Worm (Caenorhabditis elegans) whole organism, L3 larva: Measurements from ENCODE around the gene C50F4.16.

Source experiments
- R02D3.7 ChIP-seq: fragments of 150-350 bp; optimal IDR thresholded peaks from 2 replicates; lab custom pipeline; 2014; ENCODE audit warnings: missing biosample characterization, missing genetic modification characterization
- aly-2 ChIP-seq: fragments of 150-350 bp; optimal IDR thresholded peaks from 2 replicates; lab custom pipeline; 2014; ENCODE audit warnings: missing biosample characterization, missing genetic modification characterization
- ama-1 ChIP-seq: fragments of 150-350 bp; optimal IDR thresholded peaks from 2 replicates; lab custom pipeline; 2018
- ceh-16 ChIP-seq: sonication (generic microtip); optimal IDR thresholded peaks from 2 replicates; lab custom pipeline; 2017; ENCODE audit warnings: missing biosample characterization, missing genetic modification characterization
- ceh-28 ChIP-seq: fragments of 150-350 bp; optimal IDR thresholded peaks from 2 replicates; lab custom pipeline; 2014; ENCODE audit warnings: missing biosample characterization, missing genetic modification reagents, missing genetic modification characterization
- ceh-82 ChIP-seq: fragments of 150-350 bp; optimal IDR thresholded peaks from 2 replicates; lab custom pipeline; 2014; ENCODE audit warnings: missing biosample characterization, missing genetic modification characterization
- ceh-9 ChIP-seq: sonication (generic microtip); optimal IDR thresholded peaks from 2 replicates; lab custom pipeline; 2018; ENCODE audit warnings: missing biosample characterization, missing genetic modification characterization
- daf-12 ChIP-seq: fragments of 150-350 bp; optimal IDR thresholded peaks from 2 replicates; lab custom pipeline; 2014; ENCODE audit warnings: missing biosample characterization, missing genetic modification reagents, missing genetic modification characterization
- egl-27 ChIP-seq: sonication (generic microtip); optimal IDR thresholded peaks from 4 replicates; lab custom pipeline; 2017; ENCODE audit warnings: missing biosample characterization, missing genetic modification reagents, missing genetic modification characterization
- egl-5 ChIP-seq: fragments of 150-350 bp; optimal IDR thresholded peaks from 2 replicates; lab custom pipeline; 2017; ENCODE audit warnings: missing biosample characterization, missing genetic modification reagents, missing genetic modification characterization, inconsistent platforms
- elt-1 ChIP-seq: fragments of 150-350 bp; optimal IDR thresholded peaks from 2 replicates; lab custom pipeline; 2014; ENCODE audit warnings: missing biosample characterization, missing genetic modification characterization
- elt-2 ChIP-seq: sonication (generic microtip); optimal IDR thresholded peaks from 2 replicates; lab custom pipeline; 2016; ENCODE audit warnings: missing genetic modification reagents, mild to moderate bottlenecking, missing genetic modification characterization, missing compliant biosample characterization
- elt-3 ChIP-seq, 3 experiments: fragments of 150-350 bp in 1 of 3; sonication (generic microtip) in 2 of 3; optimal IDR thresholded peaks; 2 replicates in 2 of 3; 4 replicates in 1 of 3; lab custom pipeline; 2014 to 2017; ENCODE audit warnings: missing biosample characterization in 3 of 3, missing genetic modification characterization in 3 of 3
- eor-1 ChIP-seq, 2 experiments: fragments of 150-350 bp; optimal IDR thresholded peaks; 2 replicates each; lab custom pipeline; 2014 to 2018; ENCODE audit warnings: missing biosample characterization in 2 of 2, missing genetic modification characterization in 2 of 2
- fkh-10 ChIP-seq: sonication (generic microtip); optimal IDR thresholded peaks from 2 replicates; lab custom pipeline; 2017; ENCODE audit warnings: missing biosample characterization, missing genetic modification reagents, missing genetic modification characterization
- fkh-2 ChIP-seq: fragments of 150-350 bp; optimal IDR thresholded peaks from 2 replicates; lab custom pipeline; 2014; ENCODE audit warnings: missing biosample characterization, missing genetic modification reagents, missing genetic modification characterization
- fos-1 ChIP-seq: fragments of 150-350 bp; optimal IDR thresholded peaks from 2 replicates; lab custom pipeline; 2014; ENCODE audit warnings: missing biosample characterization, missing genetic modification characterization
- hmg-11 ChIP-seq: sonication (generic microtip); optimal IDR thresholded peaks from 2 replicates; lab custom pipeline; 2016; ENCODE audit warnings: missing genetic modification characterization, missing compliant biosample characterization
- jun-1 ChIP-seq: fragments of 150-350 bp; optimal IDR thresholded peaks from 2 replicates; lab custom pipeline; 2014; ENCODE audit warnings: missing biosample characterization, missing genetic modification reagents, missing genetic modification characterization
- lin-15B ChIP-seq: fragments of 150-350 bp; optimal IDR thresholded peaks from 2 replicates; lab custom pipeline; 2014; ENCODE audit warnings: missing biosample characterization, missing genetic modification characterization
- lin-39 ChIP-seq: fragments of 150-350 bp; optimal IDR thresholded peaks from 2 replicates; lab custom pipeline; 2018; ENCODE audit warnings: missing biosample characterization, missing genetic modification reagents, missing genetic modification characterization
- lsy-12 ChIP-seq: sonication (generic microtip); optimal IDR thresholded peaks from 2 replicates; lab custom pipeline; 2016; ENCODE audit warnings: mild to moderate bottlenecking, missing genetic modification characterization, missing compliant biosample characterization
- mdl-1 ChIP-seq: fragments of 150-350 bp; optimal IDR thresholded peaks from 2 replicates; lab custom pipeline; 2014; ENCODE audit warnings: missing biosample characterization, missing genetic modification characterization
- mml-1 ChIP-seq: fragments of 150-350 bp; sonication (generic microtip); optimal IDR thresholded peaks from 3 replicates; lab custom pipeline; 2014; ENCODE audit warnings: missing biosample characterization, missing genetic modification characterization
- nfya-1 ChIP-seq: sonication (generic microtip); optimal IDR thresholded peaks from 2 replicates; lab custom pipeline; 2017; ENCODE audit warnings: missing genetic modification characterization, mild to moderate bottlenecking, missing compliant biosample characterization, antibody characterized with exemption, moderate library complexity; ENCODE audit not compliant: insufficient read depth
- nhr-11 ChIP-seq: fragments of 150-350 bp; optimal IDR thresholded peaks from 2 replicates; lab custom pipeline; 2014; ENCODE audit warnings: missing biosample characterization, missing genetic modification characterization
- nhr-12 ChIP-seq: fragments of 150-350 bp; optimal IDR thresholded peaks from 2 replicates; lab custom pipeline; 2014; ENCODE audit warnings: missing biosample characterization, missing genetic modification characterization
- nhr-23 ChIP-seq: fragments of 150-350 bp; optimal IDR thresholded peaks from 2 replicates; lab custom pipeline; 2014; ENCODE audit warnings: missing biosample characterization, missing genetic modification reagents, missing genetic modification characterization
- nhr-237 ChIP-seq: fragments of 150-350 bp; optimal IDR thresholded peaks from 2 replicates; lab custom pipeline; 2014; ENCODE audit warnings: missing biosample characterization, missing genetic modification characterization
- nhr-25 ChIP-seq: sonication (generic microtip); optimal IDR thresholded peaks from 2 replicates; lab custom pipeline; 2017; ENCODE audit warnings: missing biosample characterization, missing genetic modification characterization
- nhr-28 ChIP-seq: fragments of 150-350 bp; optimal IDR thresholded peaks from 2 replicates; lab custom pipeline; 2014; ENCODE audit warnings: missing biosample characterization, missing genetic modification characterization
- nhr-67 ChIP-seq: fragments of 150-350 bp; optimal IDR thresholded peaks from 2 replicates; lab custom pipeline; 2014; ENCODE audit warnings: missing biosample characterization, missing genetic modification characterization
- nhr-76 ChIP-seq: fragments of 150-350 bp; sonication (generic microtip); optimal IDR thresholded peaks from 5 replicates; lab custom pipeline; 2014; ENCODE audit warnings: missing biosample characterization, missing genetic modification characterization
- pha-4 ChIP-seq: fragments of 150-350 bp; optimal IDR thresholded peaks from 2 replicates; lab custom pipeline; 2014; ENCODE audit warnings: missing biosample characterization, missing genetic modification reagents, missing genetic modification characterization
- sea-2 ChIP-seq: fragments of 150-350 bp; sonication (generic microtip); optimal IDR thresholded peaks from 4 replicates; lab custom pipeline; 2014; ENCODE audit warnings: missing biosample characterization, missing genetic modification reagents, missing genetic modification characterization
- skn-1 ChIP-seq: fragments of 150-350 bp; optimal IDR thresholded peaks from 2 replicates; lab custom pipeline; 2014; ENCODE audit warnings: missing biosample characterization, missing genetic modification characterization
- snpc-4 ChIP-seq: fragments of 150-350 bp; optimal IDR thresholded peaks from 2 replicates; lab custom pipeline; 2014; ENCODE audit warnings: missing biosample characterization, missing genetic modification characterization
- tbx-2 ChIP-seq: sonication (generic microtip); optimal IDR thresholded peaks from 2 replicates; lab custom pipeline; 2016; ENCODE audit warnings: mild to moderate bottlenecking, missing genetic modification characterization, missing compliant biosample characterization
- unc-39 ChIP-seq: sonication (generic microtip); optimal IDR thresholded peaks from 4 replicates; lab custom pipeline; 2017; ENCODE audit warnings: missing biosample characterization, missing genetic modification characterization
- unc-62 ChIP-seq: fragments of 150-350 bp; sonication (generic microtip); optimal IDR thresholded peaks from 4 replicates; lab custom pipeline; 2014; ENCODE audit warnings: missing biosample characterization, missing genetic modification reagents, missing genetic modification characterization
- zag-1 ChIP-seq: fragments of 150-350 bp; optimal IDR thresholded peaks from 2 replicates; lab custom pipeline; 2014; ENCODE audit warnings: missing biosample characterization, missing genetic modification characterization
- ztf-11 ChIP-seq: fragments of 150-350 bp; optimal IDR thresholded peaks from 2 replicates; lab custom pipeline; 2014; ENCODE audit warnings: missing biosample characterization, missing genetic modification characterization
- ztf-4 ChIP-seq: fragments of 150-350 bp; optimal IDR thresholded peaks from 2 replicates; lab custom pipeline; 2014; ENCODE audit warnings: missing biosample characterization, missing genetic modification characterization

The C50F4.16 gene

ce11 chrV:9556668-9557067 is 15.3 kb upstream of the C50F4.16 start:
- TF ChIP-seq snpc-4 (tag; lab: Kevin White, UChicago) (no peak), nhr-237 (no peak), unc-39 (tag; lab: Kevin White, UChicago) (no peak), nhr-28 (tag; lab: Kevin White, UChicago) (no peak), nhr-23 (tag; lab: Kevin White, UChicago) (no peak), mdl-1 (tag; lab: Kevin White, UChicago) (no peak), R02D3.7 (tag; lab: Kevin White, UChicago) (no peak), daf-12 (no peak)

- TF ChIP-seq hmg-11 (tag; lab: Kevin White, UChicago) (no peak), nhr-25 (tag; lab: Kevin White, UChicago) (no peak), elt-1 (no peak), eor-1 (tag; optimal IDR thresholded peaks at IDR 0.05; lab: Kevin White, UChicago) (no peak), mdl-1 (tag; lab: Kevin White, UChicago) (no peak), nhr-23 (tag; lab: Kevin White, UChicago) (no peak), ztf-4 (tag; lab: Kevin White, UChicago) (no peak), lin-15B (tag; lab: Kevin White, UChicago) (no peak), nfya-1 (tag; lab: Kevin White, UChicago) (peak; percentile 34), fkh-10 (GFP tag; lab: Kevin White, UChicago) (peak; percentile 32), elt-3 (tag; optimal IDR thresholded peaks at IDR 0.05; lab: Kevin White, UChicago) (no peak)
Observed at ce11 chrV:9550313-9550712, 8.9 kb upstream of the C50F4.16 start, which contains the start of gene ehbp-1. TSS of gene ehbp-1 (plus strand) at chrV:9550644.

- TF ChIP-seq snpc-4 (tag; lab: Kevin White, UChicago) = peak; percentile 24
- peak; percentile 18 for TF ChIP-seq lin-15B (tag; lab: Kevin White, UChicago)
- TF ChIP-seq elt-2 (tag; lab: Kevin White, UChicago) = peak; percentile 3
- peak; percentile 25 for TF ChIP-seq nfya-1 (tag; lab: Kevin White, UChicago)
- TF ChIP-seq nhr-25 (tag; lab: Kevin White, UChicago) = peak; percentile 22
- no peak for TF ChIP-seq aly-2 (tag; lab: Kevin White, UChicago)
- no peak for TF ChIP-seq elt-1
- TF ChIP-seq nhr-23 (tag; lab: Kevin White, UChicago) = peak; percentile 18
- TF ChIP-seq nhr-12 (tag; lab: Kevin White, UChicago) = no peak
- TF ChIP-seq pha-4 (tag; lab: Kevin White, UChicago) = peak; percentile 54
- TF ChIP-seq, all 47 proteins: peak for 7
Observed at ce11 chrV:9549459-9549858, 8.1 kb upstream of the C50F4.16 start, which contains the start of gene nstp-10. TSS of gene nstp-10 (minus strand) at chrV:9549836.

- TF ChIP-seq fkh-2 (tag; lab: Kevin White, UChicago) = peak; percentile 73
- peak; percentile 97 for TF ChIP-seq unc-62 (GFP tag; lab: Kevin White, UChicago)
- TF ChIP-seq egl-5 = peak; percentile 87
- TF ChIP-seq hmg-11 (tag; lab: Kevin White, UChicago) = peak; percentile 91
- no peak for TF ChIP-seq nhr-12 (tag; lab: Kevin White, UChicago)
- TF ChIP-seq mml-1 = no peak
- peak; percentile 96 for TF ChIP-seq snpc-4 (tag; lab: Kevin White, UChicago)
- TF ChIP-seq jun-1 (tag; lab: Kevin White, UChicago) = peak; percentile 98
- peak; percentile 92 for TF ChIP-seq nhr-76 (tag; lab: Kevin White, UChicago)
- TF ChIP-seq nhr-25 (tag; lab: Kevin White, UChicago) = peak; percentile 100
- no peak for TF ChIP-seq nhr-67 (tag; lab: Kevin White, UChicago)
- TF ChIP-seq nhr-237 = no peak
- peak; percentile 40 for TF ChIP-seq ztf-11 (tag; lab: Kevin White, UChicago)
- no peak for TF ChIP-seq ceh-9 (tag; lab: Kevin White, UChicago)
- peak; percentile 91 for TF ChIP-seq ztf-4 (tag; lab: Kevin White, UChicago)
- peak; percentile 97 for TF ChIP-seq lin-39
- TF ChIP-seq egl-27 (tag; lab: Kevin White, UChicago) = peak; percentile 90
- TF ChIP-seq ceh-82 (tag; lab: Kevin White, UChicago) = peak; percentile 92
- peak; percentile 94 for TF ChIP-seq sea-2
- peak; percentile 64 for TF ChIP-seq aly-2 (tag; lab: Kevin White, UChicago)
- TF ChIP-seq elt-2 (tag; lab: Kevin White, UChicago) = peak; percentile 94
- TF ChIP-seq nhr-11 = peak; percentile 99
- TF ChIP-seq elt-3 (tag; optimal IDR thresholded peaks at IDR 0.05; lab: Kevin White, UChicago) = peak; percentile 76 to 98 (median 96)
- TF ChIP-seq zag-1 = peak; percentile 86
- TF ChIP-seq tbx-2 (tag; lab: Kevin White, UChicago) = peak; percentile 97
- no peak for TF ChIP-seq unc-39 (tag; lab: Kevin White, UChicago)
- TF ChIP-seq nhr-28 (tag; lab: Kevin White, UChicago) = peak; percentile 71
- peak; percentile 100 for TF ChIP-seq nhr-23 (tag; lab: Kevin White, UChicago)
- peak; percentile 88 for TF ChIP-seq ama-1 (lab: Kevin White, UChicago)
- no peak for TF ChIP-seq daf-12
- TF ChIP-seq elt-1 = peak; percentile 88
- peak; percentile 98 for TF ChIP-seq nfya-1 (tag; lab: Kevin White, UChicago)
- peak; percentile 99 for TF ChIP-seq fkh-10 (GFP tag; lab: Kevin White, UChicago)
- TF ChIP-seq mdl-1 (tag; lab: Kevin White, UChicago) = peak; percentile 52
- peak; percentile 99 for TF ChIP-seq lsy-12
- peak; percentile 89 for TF ChIP-seq skn-1
- TF ChIP-seq fos-1 (tag; lab: Kevin White, UChicago) = peak; percentile 95
- TF ChIP-seq ceh-28 = peak; percentile 92
- peak; percentile 95 for TF ChIP-seq lin-15B (tag; lab: Kevin White, UChicago)
- peak; percentile 72 for TF ChIP-seq ceh-16
Observed at ce11 chrV:9546860-9547269, 5.5 kb upstream of the C50F4.16 start, which contains the start of gene his-37. TSS of gene his-37 (plus strand) at chrV:9547105.
